Worm (Caenorhabditis elegans) whole organism, dauer: ENCODE measurements around the gene F18E3.10.
"Not testable (repeated sequence)": the region's sequence is repeated elsewhere in the genome, so short reads cannot be mapped to it uniquely, and the experiment has no call there.

Experiments
- unc-62 ChIP-seq: sonication (generic microtip); optimal IDR thresholded peaks from 2 replicates; lab custom pipeline; 2017; ENCODE audit warnings: missing biosample characterization, missing genetic modification reagents, missing genetic modification characterization

F18E3.10 gene

ce11 chrV:7424336-7424735, at the start of gene F18E3.10:
F18E3.10 (minus strand) TSS chrV:7424436.
- TF ChIP-seq unc-62 (GFP tag; lab: Kevin White, UChicago): no peak

ce11 chrV:7472815-7473214, 48.6 kb upstream of the F18E3.10 start, which contains the start of gene str-28:
str-28 (minus strand) TSS chrV:7472915.
- TF ChIP-seq unc-62 (GFP tag; lab: Kevin White, UChicago): no peak

- TF ChIP-seq unc-62 (GFP tag; lab: Kevin White, UChicago): no peak
Observed at ce11 chrV:7465509-7465908, 41.3 kb upstream of the F18E3.10 start, which contains the start of gene F25E5.1. F25E5.1 (plus strand) TSS chrV:7465884.

ce11 chrV:7464696-7465095, 40.5 kb upstream of the F18E3.10 start, which contains the start of gene srh-89:
srh-89 (minus strand) TSS chrV:7464796.
- no peak for TF ChIP-seq unc-62 (GFP tag; lab: Kevin White, UChicago)

ce11 chrV:7460898-7461297, 36.7 kb upstream of the F18E3.10 start, which contains the start of gene srh-92:
srh-92 (minus strand) TSS chrV:7460998.
- no peak for TF ChIP-seq unc-62 (GFP tag; lab: Kevin White, UChicago)

- no peak for TF ChIP-seq unc-62 (GFP tag; lab: Kevin White, UChicago)
Observed at ce11 chrV:7455008-7455407, 30.8 kb upstream of the F18E3.10 start, which contains the start of gene F25E5.2. F25E5.2 (plus strand) TSS chrV:7455308.

ce11 chrV:7454236-7454635, 30.0 kb upstream of the F18E3.10 start, which contains the start of gene try-8:
try-8 (minus strand) TSS chrV:7454336.
- no peak for TF ChIP-seq unc-62 (GFP tag; lab: Kevin White, UChicago)

ce11 chrV:7451421-7451820, 27.2 kb upstream of the F18E3.10 start, which contains the start of gene try-11:
try-11 (plus strand) TSS chrV:7451721.
- no peak for TF ChIP-seq unc-62 (GFP tag; lab: Kevin White, UChicago)

ce11 chrV:7449303-7449827, 25.1 kb upstream of the F18E3.10 start, which contains the start of gene try-12:
try-12 (plus strand) TSS chrV:7449353.
- no peak for TF ChIP-seq unc-62 (GFP tag; lab: Kevin White, UChicago)

ce11 chrV:7446965-7447364, 22.7 kb upstream of the F18E3.10 start, which contains the start of gene F25E5.5:
F25E5.5 (plus strand) TSS chrV:7447265.
- TF ChIP-seq unc-62 (GFP tag; lab: Kevin White, UChicago): no peak

ce11 chrV:7444331-7444730, 20.1 kb upstream of the F18E3.10 start, which contains the start of gene nhr-141:
nhr-141 (plus strand) TSS chrV:7444661.
- TF ChIP-seq unc-62 (GFP tag; lab: Kevin White, UChicago): not testable (repeated sequence)

- TF ChIP-seq unc-62 (GFP tag; lab: Kevin White, UChicago): no peak
Observed at ce11 chrV:7439807-7440206, 15.6 kb upstream of the F18E3.10 start, which contains the start of gene try-13. try-13 (plus strand) TSS chrV:7440107.

- no peak for TF ChIP-seq unc-62 (GFP tag; lab: Kevin White, UChicago)
Observed at ce11 chrV:7437985-7438384, 13.7 kb upstream of the F18E3.10 start, which contains the start of gene F25E5.16. F25E5.16 (plus strand) TSS chrV:7438285.

ce11 chrV:7437538-7437937, 13.3 kb upstream of the F18E3.10 start, which contains the start of gene F25E5.9:
F25E5.9 (minus strand) TSS chrV:7437919.
- TF ChIP-seq unc-62 (GFP tag; lab: Kevin White, UChicago): no peak

- TF ChIP-seq unc-62 (GFP tag; lab: Kevin White, UChicago): no peak
Observed at ce11 chrV:7436911-7437310, 12.7 kb upstream of the F18E3.10 start.

ce11 chrV:7436509-7436908, 12.3 kb upstream of the F18E3.10 start:
- TF ChIP-seq unc-62 (GFP tag; lab: Kevin White, UChicago): no peak
